Fruit fly (Drosophila melanogaster) Kc167 (cell line): ENCODE results near the gene CG12672.

ENCODE experiments used
- Myc ChIP-seq: fragments of >200 bp; optimal IDR thresholded peaks from 2 replicates; lab custom pipeline; 2017; ENCODE audit warnings: missing external identifiers
- Sin3A ChIP-seq: fragments of >200 bp; optimal IDR thresholded peaks from 2 replicates; lab custom pipeline; 2018; ENCODE audit warnings: missing external identifiers
- h ChIP-seq: fragments of >200 bp; optimal IDR thresholded peaks from 3 replicates; lab custom pipeline; 2018; ENCODE audit warnings: missing external identifiers
- insv ChIP-seq: fragments of >200 bp; optimal IDR thresholded peaks from 3 replicates; lab custom pipeline; 2018; ENCODE audit warnings: missing external identifiers
- psq ChIP-seq: fragments of >200 bp; optimal IDR thresholded peaks from 2 replicates; lab custom pipeline; 2017; ENCODE audit warnings: missing external identifiers
- ttk ChIP-seq: sonication (Bioruptor generic); optimal IDR thresholded peaks from 2 replicates; lab custom pipeline; 2017; ENCODE audit warnings: missing external identifiers

CG12672 gene

dm6 chrX:17963008-17963744 is 44.2 kb downstream of the CG12672 start:
- TF ChIP-seq ttk: no peak
- TF ChIP-seq h (lab: Kevin White, UChicago): no peak
- TF ChIP-seq insv (lab: Kevin White, UChicago): no peak
- TF ChIP-seq Sin3A (lab: Kevin White, UChicago): no peak
- TF ChIP-seq psq (lab: Kevin White, UChicago): no peak
- TF ChIP-seq Myc (lab: Kevin White, UChicago): no peak
